Fruit fly (Drosophila melanogaster) whole organism, embryonic: ENCODE data around the gene Tao.
A peak's percentile ranks its signal among the peaks of the same experiment; 100 is the strongest.

Source experiments
- B-H2 ChIP-seq: fragments of 200-800 bp; sonication (Bioruptor generic); optimal IDR thresholded peaks from 2 replicates; lab custom pipeline; 2018; ENCODE audit warnings: missing biosample characterization, mild to moderate bottlenecking, missing genetic modification characterization
- CG11560 ChIP-seq: fragments of 200-800 bp; sonication (Bioruptor generic); IDR thresholded peaks from 3 replicates; pipeline ENCODE4 v1.3.6; 2022; ENCODE audit warnings: missing biosample characterization, missing genetic modification characterization
- CG11696 ChIP-seq: fragments of 200-800 bp; sonication (Bioruptor generic); IDR thresholded peaks from 2 replicates; pipeline ENCODE4 v1.3.6; 2022; ENCODE audit warnings: missing biosample characterization, missing genetic modification characterization
- CG12236 ChIP-seq: fragments of 200-800 bp; sonication (Bioruptor generic); optimal IDR thresholded peaks from 2 replicates; lab custom pipeline; 2016; ENCODE audit warnings: missing biosample characterization, missing genetic modification characterization
- CG12659 ChIP-seq: fragments of 200-800 bp; sonication (Bioruptor generic); optimal IDR thresholded peaks from 3 replicates; lab custom pipeline; 2017; ENCODE audit warnings: mild to moderate bottlenecking, missing biosample characterization, missing genetic modification reagents, missing genetic modification characterization
- CG14441 ChIP-seq: fragments of 200-800 bp; sonication (Bioruptor generic); IDR thresholded peaks from 2 replicates; pipeline ENCODE4 v1.3.6; 2022; ENCODE audit warnings: missing biosample characterization, missing genetic modification characterization
- CG14860 ChIP-seq: fragments of 200-800 bp; sonication (Bioruptor generic); IDR thresholded peaks from 3 replicates; pipeline ENCODE4 v1.3.6; 2022; ENCODE audit warnings: missing biosample characterization, missing genetic modification characterization; ENCODE audit not compliant: partially characterized antibody
- CG16863 ChIP-seq: fragments of 200-800 bp; sonication (Bioruptor generic); optimal IDR thresholded peaks from 3 replicates; lab custom pipeline; 2016; ENCODE audit warnings: missing biosample characterization, missing genetic modification characterization
- CG17186 ChIP-seq: fragments of 200-800 bp; sonication (Bioruptor generic); optimal IDR thresholded peaks from 3 replicates; lab custom pipeline; 2017; ENCODE audit warnings: missing biosample characterization, missing genetic modification reagents, missing genetic modification characterization
- CG18764 ChIP-seq: fragments of 200-800 bp; sonication (Bioruptor generic); optimal IDR thresholded peaks from 3 replicates; lab custom pipeline; 2016; ENCODE audit warnings: missing biosample characterization, missing genetic modification characterization
- CG2199 ChIP-seq: fragments of 200-800 bp; sonication (Bioruptor generic); IDR thresholded peaks from 3 replicates; pipeline ENCODE4 v1.3.6; 2022; ENCODE audit warnings: missing biosample characterization, missing genetic modification characterization
- CG2202 ChIP-seq: fragments of 200-800 bp; sonication (Bioruptor generic); optimal IDR thresholded peaks from 2 replicates; lab custom pipeline; 2018; ENCODE audit warnings: missing biosample characterization, mild to moderate bottlenecking, missing genetic modification characterization
- CG31441 ChIP-seq: fragments of 200-800 bp; sonication (Bioruptor generic); IDR thresholded peaks from 2 replicates; pipeline ENCODE4 v1.3.6; 2022; ENCODE audit warnings: missing biosample characterization, missing genetic modification characterization
- CG4328 ChIP-seq: fragments of 200-800 bp; sonication (Bioruptor generic); optimal IDR thresholded peaks from 3 replicates; lab custom pipeline; 2017; ENCODE audit warnings: missing biosample characterization, missing genetic modification reagents, missing genetic modification characterization
- CG4360 ChIP-seq: fragments of 200-800 bp; sonication (Bioruptor generic); IDR thresholded peaks from 2 replicates; pipeline ENCODE4 v1.3.6; 2022; ENCODE audit warnings: missing biosample characterization, missing genetic modification characterization
- CG4424 ChIP-seq: fragments of 200-800 bp; sonication (Bioruptor generic); optimal IDR thresholded peaks from 3 replicates; lab custom pipeline; 2016; ENCODE audit warnings: missing biosample characterization, missing genetic modification characterization
- CG4707 ChIP-seq: fragments of 200-800 bp; sonication (Bioruptor generic); optimal IDR thresholded peaks from 2 replicates; lab custom pipeline; 2018; ENCODE audit warnings: missing biosample characterization, mild to moderate bottlenecking, missing genetic modification characterization, moderate library complexity
- CG6175 ChIP-seq: fragments of 200-800 bp; sonication (Bioruptor generic); IDR thresholded peaks from 3 replicates; pipeline ENCODE4 v1.3.6; 2022; ENCODE audit warnings: missing biosample characterization, missing genetic modification characterization
- CG8089 ChIP-seq: fragments of 200-800 bp; sonication (Bioruptor generic); optimal IDR thresholded peaks from 3 replicates; lab custom pipeline; 2016; ENCODE audit warnings: missing biosample characterization, missing genetic modification characterization
- CG8765 ChIP-seq: fragments of 200-800 bp; sonication (Bioruptor generic); IDR thresholded peaks from 2 replicates; pipeline ENCODE4 v1.3.6; 2022; ENCODE audit warnings: missing biosample characterization, missing genetic modification characterization
- CrebB ChIP-seq: fragments of 200-800 bp; sonication (Bioruptor generic); optimal IDR thresholded peaks from 3 replicates; lab custom pipeline; 2018; ENCODE audit warnings: missing biosample characterization, mild to moderate bottlenecking, missing genetic modification characterization
- Dfd ChIP-seq, 2 experiments: fragments of >200 bp; optimal IDR thresholded peaks; 2 replicates each; lab custom pipeline; 2017; ENCODE audit warnings: missing biosample characterization in 2 of 2, missing genetic modification characterization in 2 of 2
- Dp ChIP-seq: fragments of 200-800 bp; sonication (Bioruptor generic); optimal IDR thresholded peaks from 2 replicates; lab custom pipeline; 2018; ENCODE audit warnings: missing biosample characterization, mild to moderate bottlenecking, missing genetic modification characterization, moderate library complexity
- E2f2 ChIP-seq: fragments of 200-800 bp; sonication (Bioruptor generic); IDR thresholded peaks from 2 replicates; pipeline ENCODE4 v1.3.6; 2022; ENCODE audit warnings: missing biosample characterization, missing genetic modification characterization
- Ets65A ChIP-seq: fragments of 200-800 bp; sonication (Bioruptor generic); peaks from one replicate; lab custom pipeline; 2016; ENCODE audit warnings: missing biosample characterization, missing genetic modification characterization
- HHEX ChIP-seq: fragments of 200-800 bp; sonication (Bioruptor generic); optimal IDR thresholded peaks from 3 replicates; lab custom pipeline; 2017; ENCODE audit warnings: missing biosample characterization, mild to moderate bottlenecking, missing genetic modification characterization, missing genetic modification reagents
- HLH4C ChIP-seq: fragments of 200-800 bp; sonication (Bioruptor generic); IDR thresholded peaks from 3 replicates; pipeline ENCODE4 v1.3.6; 2022; ENCODE audit warnings: missing biosample characterization, missing genetic modification characterization; ENCODE audit not compliant: partially characterized antibody
- Hey ChIP-seq: fragments of 200-800 bp; sonication (Bioruptor generic); optimal IDR thresholded peaks from 3 replicates; lab custom pipeline; 2018; ENCODE audit warnings: missing biosample characterization, mild to moderate bottlenecking, missing genetic modification characterization
- Hr3 ChIP-seq: fragments of 200-800 bp; sonication (Bioruptor generic); optimal IDR thresholded peaks from 3 replicates; lab custom pipeline; 2016; ENCODE audit warnings: missing biosample characterization, missing genetic modification characterization
- Jarid2 ChIP-seq: fragments of 200-800 bp; sonication (Bioruptor generic); optimal IDR thresholded peaks from 3 replicates; lab custom pipeline; 2017; ENCODE audit warnings: mild to moderate bottlenecking, missing biosample characterization, missing genetic modification reagents, missing genetic modification characterization
- NFAT ChIP-seq: fragments of 200-800 bp; sonication (Bioruptor generic); IDR thresholded peaks from 2 replicates; pipeline ENCODE4 v1.3.6; 2022; ENCODE audit warnings: missing biosample characterization, missing genetic modification characterization
- Nf-YA ChIP-seq: fragments of 200-800 bp; sonication (Bioruptor generic); IDR thresholded peaks from 2 replicates; pipeline ENCODE4 v1.3.6; 2022; ENCODE audit warnings: missing biosample characterization, missing genetic modification characterization
- Sry-δ ChIP-seq: fragments of 200-800 bp; sonication (Bioruptor generic); optimal IDR thresholded peaks from 2 replicates; lab custom pipeline; 2016; ENCODE audit warnings: missing biosample characterization, missing genetic modification characterization
- az2 ChIP-seq: fragments of 200-800 bp; sonication (Bioruptor generic); optimal IDR thresholded peaks from 3 replicates; lab custom pipeline; 2016; ENCODE audit warnings: missing biosample characterization, missing genetic modification characterization
- bigmax ChIP-seq: fragments of 200-800 bp; sonication (Bioruptor generic); optimal IDR thresholded peaks from 2 replicates; lab custom pipeline; 2018; ENCODE audit warnings: missing biosample characterization, mild to moderate bottlenecking, missing genetic modification characterization
- caup ChIP-seq: fragments of 200-800 bp; sonication (Bioruptor generic); optimal IDR thresholded peaks from 3 replicates; lab custom pipeline; 2017; ENCODE audit warnings: missing biosample characterization, mild to moderate bottlenecking, missing genetic modification characterization, moderate library complexity; ENCODE audit not compliant: severe bottlenecking
- chm ChIP-seq: fragments of 200-800 bp; sonication (Bioruptor generic); IDR thresholded peaks from 2 replicates; pipeline ENCODE4 v1.3.6; 2022; ENCODE audit warnings: missing biosample characterization, missing genetic modification characterization
- croc ChIP-seq: fragments of 200-800 bp; sonication (Bioruptor generic); conservative IDR thresholded peaks from 3 replicates; pipeline ENCODE4 v1.3.6; 2022; ENCODE audit warnings: missing biosample characterization, missing genetic modification characterization
- da ChIP-seq: fragments of 200-800 bp; sonication (Bioruptor generic); optimal IDR thresholded peaks from 2 replicates; lab custom pipeline; 2016; ENCODE audit warnings: missing biosample characterization, missing genetic modification characterization
- dmrt11E ChIP-seq: fragments of 200-800 bp; sonication (Bioruptor generic); optimal IDR thresholded peaks from 3 replicates; lab custom pipeline; 2018; ENCODE audit warnings: missing biosample characterization, mild to moderate bottlenecking, missing genetic modification characterization, moderate library complexity
- esg ChIP-seq: fragments of 200-800 bp; sonication (Bioruptor generic); conservative IDR thresholded peaks from 2 replicates; pipeline ENCODE4 v1.3.6; 2022; ENCODE audit warnings: missing biosample characterization, missing genetic modification characterization
- fu2 ChIP-seq: fragments of 200-800 bp; sonication (Bioruptor generic); optimal IDR thresholded peaks from 2 replicates; lab custom pipeline; 2016; ENCODE audit warnings: missing biosample characterization, missing genetic modification characterization
- gro ChIP-seq: fragments of 200-800 bp; sonication (Bioruptor generic); optimal IDR thresholded peaks from 2 replicates; lab custom pipeline; 2016; ENCODE audit warnings: missing biosample characterization, missing genetic modification characterization
- gt ChIP-seq: fragments of 200-800 bp; sonication (Bioruptor generic); IDR thresholded peaks from 2 replicates; pipeline ENCODE4 v1.3.6; 2022; ENCODE audit warnings: missing biosample characterization, missing genetic modification characterization
- lab ChIP-seq: fragments of 200-800 bp; sonication (Bioruptor generic); optimal IDR thresholded peaks from 3 replicates; lab custom pipeline; 2017; ENCODE audit warnings: missing biosample characterization, missing genetic modification characterization, mild to moderate bottlenecking, moderate library complexity, missing genetic modification reagents
- lola ChIP-seq, 3 experiments: fragments of >200 bp in 2 of 3; fragments of 200-800 bp in 1 of 3; sonication (Bioruptor generic) in 1 of 3; optimal IDR thresholded peaks; 2 replicates each; lab custom pipeline; 2017 to 2019; ENCODE audit warnings: missing biosample characterization in 3 of 3, missing genetic modification characterization in 3 of 3, mild to moderate bottlenecking in 1 of 3, moderate library complexity in 1 of 3
- ro ChIP-seq: fragments of 200-800 bp; sonication (Bioruptor generic); IDR thresholded peaks from 2 replicates; pipeline ENCODE4 v1.3.6; 2022; ENCODE audit warnings: missing biosample characterization, missing genetic modification characterization
- sens-2 ChIP-seq: fragments of 200-800 bp; sonication (Bioruptor generic); IDR thresholded peaks from 2 replicates; pipeline ENCODE4 v1.3.6; 2022; ENCODE audit warnings: missing biosample characterization, missing genetic modification characterization
- sima ChIP-seq: fragments of 200-800 bp; sonication (Bioruptor generic); optimal IDR thresholded peaks from 2 replicates; lab custom pipeline; 2016; ENCODE audit warnings: missing biosample characterization, missing genetic modification characterization
- sisA ChIP-seq: fragments of 200-800 bp; sonication (Bioruptor generic); IDR thresholded peaks from 2 replicates; pipeline ENCODE4 v1.3.6; 2022; ENCODE audit warnings: missing biosample characterization, missing genetic modification characterization
- tio ChIP-seq: fragments of 200-800 bp; sonication (Bioruptor generic); optimal IDR thresholded peaks from 2 replicates; lab custom pipeline; 2017; ENCODE audit warnings: missing biosample characterization, missing genetic modification characterization, inconsistent platforms
- unc-4 ChIP-seq: fragments of 200-800 bp; sonication (Bioruptor generic); IDR thresholded peaks from 2 replicates; pipeline ENCODE4 v1.3.6; 2022; ENCODE audit warnings: missing biosample characterization, missing genetic modification characterization; ENCODE audit not compliant: partially characterized antibody

The Tao gene

dm6 chrX:19604997-19605396 lies 25.4 kb upstream of the Tao start, which contains the start of gene CG14207 (continued):
- TF ChIP-seq caup (peak; percentile 49), chm (GFP tag; lab: Robert Waterston, UW) (peak; percentile 61; the same call in 1 of the 2 replicates), Jarid2 (GFP tag; lab: Kevin White, UChicago) (peak; percentile 77), gro (GFP tag; lab: Kevin White, UChicago) (peak; percentile 51), lola (GFP tag; optimal IDR thresholded peaks at IDR 0.05; lab: Kevin White, UChicago) (no peak), CG31441 (GFP tag; lab: Robert Waterston, UW) (0 out of 2 replicates have a peak, but pooled peaks have one; percentile 14), CG4360 (GFP tag; lab: Robert Waterston, UW) (no peak), HLH4C (peak; percentile 88), Sry-δ (GFP tag; lab: Kevin White, UChicago) (peak; percentile 40), sisA (GFP tag; lab: Robert Waterston, UW) (no peak), CG8089 (GFP tag; lab: Kevin White, UChicago) (no peak), CG17186 (GFP tag; lab: Kevin White, UChicago) (peak; percentile 23), Hey (no peak), sima (GFP tag; lab: Kevin White, UChicago) (no peak), CG4328 (GFP tag; lab: Kevin White, UChicago) (no peak), CG2202 (no peak), dmrt11E (tag; lab: Kevin White, UChicago) (no peak), E2f2 (GFP tag; lab: Robert Waterston, UW) (peak; percentile 88), sens-2 (GFP tag; lab: Robert Waterston, UW) (no peak), CG12659 (GFP tag; lab: Kevin White, UChicago) (peak; percentile 29), CG18764 (GFP tag; lab: Kevin White, UChicago) (no peak), B-H2 (GFP tag; lab: Kevin White, UChicago) (peak; percentile 47), Dfd (GFP tag; optimal IDR thresholded peaks at IDR 0.05; lab: Kevin White, UChicago) (no peak), Ets65A (GFP tag; lab: Kevin White, UChicago) (no peak), CG4424 (GFP tag; lab: Kevin White, UChicago) (no peak), CG4707 (GFP tag; lab: Kevin White, UChicago) (no peak), gt (GFP tag; lab: Robert Waterston, UW) (no peak), HHEX (GFP tag; lab: Kevin White, UChicago) (peak; percentile 44), CG2199 (GFP tag; lab: Robert Waterston, UW) (no peak), bigmax (GFP tag; lab: Kevin White, UChicago) (no peak), CG14860 (GFP tag; lab: Robert Waterston, UW) (peak; percentile 68), fu2 (GFP tag; lab: Kevin White, UChicago) (no peak), lab (peak; percentile 14), CG14441 (GFP tag; lab: Robert Waterston, UW) (no peak), CG12236 (no peak), unc-4 (GFP tag; lab: Robert Waterston, UW) (peak; percentile 67)

- TF ChIP-seq da (GFP tag; lab: Kevin White, UChicago) (no peak), CG11560 (tag; lab: Robert Waterston, UW) (peak; percentile 56; the same call in 2 of the 3 replicates), NFAT (GFP tag; lab: Robert Waterston, UW) (peak; percentile 73), CG16863 (GFP tag; lab: Kevin White, UChicago) (peak; percentile 39), CG6175 (GFP tag; lab: Robert Waterston, UW) (peak; percentile 74), croc (GFP tag; lab: Robert Waterston, UW) (peak; percentile 36; the same call in 1 of the 3 replicates), Hr3 (GFP tag; lab: Kevin White, UChicago) (peak; percentile 64), Dp (no peak), CG11696 (GFP tag; lab: Robert Waterston, UW) (0 out of 2 replicates have a peak, but pooled peaks have one; percentile 52), tio (GFP tag; lab: Kevin White, UChicago) (peak; percentile 72), CG8765 (GFP tag; lab: Robert Waterston, UW) (peak; percentile 39; the same call in 1 of the 2 replicates), ro (GFP tag; lab: Robert Waterston, UW) (no peak), az2 (GFP tag; lab: Kevin White, UChicago) (peak; percentile 58), Nf-YA (GFP tag; lab: Robert Waterston, UW) (peak; percentile 61; the same call in 1 of the 2 replicates), CrebB (tag; lab: Kevin White, UChicago) (peak; percentile 52), esg (peak; percentile 74)
Measured at dm6 chrX:19603953-19604352, 24.4 kb upstream of the Tao start.
